Fruit fly (Drosophila melanogaster): ENCODE data around the gene CG4887.

- TF ChIP-seq danr (GFP tag; IDR thresholded peaks at IDR 0.05) (no peak), CG8281 (tag; optimal IDR thresholded peaks at IDR 0.05) (no peak), CG17186 (GFP tag; optimal IDR thresholded peaks at IDR 0.05) (no peak), CG14441 (GFP tag; IDR thresholded peaks at IDR 0.05) (no peak), mld (GFP tag; IDR thresholded peaks at IDR 0.05; ENCODE audit: partially characterized antibody) (no peak), Sox102F (GFP tag; optimal IDR thresholded peaks at IDR 0.05) (no peak), Doc2 (GFP tag; IDR thresholded peaks at IDR 0.05) (no peak), Spps (tag; optimal IDR thresholded peaks at IDR 0.05) (no peak), gfzf (GFP tag; optimal IDR thresholded peaks at IDR 0.05) (no peak), Bgb (GFP tag; IDR thresholded peaks at IDR 0.05; ENCODE audit: partially characterized antibody) (no peak), Ets97D (GFP tag; optimal IDR thresholded peaks at IDR 0.05) (no peak), CG4730 (GFP tag; IDR thresholded peaks at IDR 0.05) (no peak), CG30403 (GFP tag; optimal IDR thresholded peaks at IDR 0.05) (no peak)
These were observed 44.3 kb downstream of the CG4887 start for dm6 chr2L:1217033-1217612.
